Fruit fly (Drosophila melanogaster): ENCODE data around the gene sim.

sim gene

dm6 chr3R:13032975-13033445 lies 24.5 kb upstream of the sim start (continued):
- TF ChIP-seq ken (GFP tag; IDR thresholded peaks at IDR 0.05) (0 out of 3 replicates have a peak, but pooled peaks have one; percentile 39), Ssrp (tag; optimal IDR thresholded peaks at IDR 0.05) (no peak), ash1 (GFP tag; optimal IDR thresholded peaks at IDR 0.05) (no peak), pfk (GFP tag; optimal IDR thresholded peaks at IDR 0.05) (peak; percentile 50), CG11504 (tag; optimal IDR thresholded peaks at IDR 0.05) (no peak), Fer2 (tag; optimal IDR thresholded peaks at IDR 0.05) (peak; percentile 12), CG14050 (GFP tag; IDR thresholded peaks at IDR 0.05) (no peak), Stat92E (GFP tag; optimal IDR thresholded peaks at IDR 0.05) (no peak), CG15696 (tag; optimal IDR thresholded peaks at IDR 0.05) (peak; percentile 39), z (GFP tag; IDR thresholded peaks at IDR 0.05) (no peak), CG17186 (GFP tag; optimal IDR thresholded peaks at IDR 0.05) (peak; percentile 59), NFAT (GFP tag; IDR thresholded peaks at IDR 0.05) (no peak), pzg (GFP tag; optimal IDR thresholded peaks at IDR 0.05) (no peak), yki (optimal IDR thresholded peaks at IDR 0.05) (no peak), CG4328 (GFP tag; optimal IDR thresholded peaks at IDR 0.05) (peak; percentile 55), Rfx (GFP tag; IDR thresholded peaks at IDR 0.05) (peak; percentile 24), br (optimal IDR thresholded peaks at IDR 0.05) (no peak), Dek (tag; optimal IDR thresholded peaks at IDR 0.05) (peak; percentile 19), gem (tag; optimal IDR thresholded peaks at IDR 0.05) (no peak), Atf6 (GFP tag; IDR thresholded peaks at IDR 0.05) (no peak), vfl (GFP tag; optimal IDR thresholded peaks at IDR 0.05) (no peak), kah (GFP tag; optimal IDR thresholded peaks at IDR 0.05) (peak; percentile 22), Optix (GFP tag; IDR thresholded peaks at IDR 0.05) (peak; percentile 44; the same call in 1 of the 3 replicates), sug (tag; optimal IDR thresholded peaks at IDR 0.05) (peak; percentile 96), chinmo (GFP tag; IDR thresholded peaks at IDR 0.05; ENCODE audit: partially characterized antibody) (no peak), stwl (tag; optimal IDR thresholded peaks at IDR 0.05) (no peak), CTCF (GFP tag; optimal IDR thresholded peaks at IDR 0.05) (no peak), Nf-YA (GFP tag; IDR thresholded peaks at IDR 0.05) (0 out of 2 replicates have a peak, but pooled peaks have one; percentile 12), Hand (GFP tag; optimal IDR thresholded peaks at IDR 0.05) (no peak), CG9797 (GFP tag; optimal IDR thresholded peaks at IDR 0.05) (peak; percentile 5), gsb-n (tag; optimal IDR thresholded peaks at IDR 0.05) (no peak), CG7556 (GFP tag; optimal IDR thresholded peaks at IDR 0.05) (no peak), CG2116 (GFP tag; optimal IDR thresholded peaks at IDR 0.05) (no peak), Asciz (GFP tag; optimal IDR thresholded peaks at IDR 0.05) (peak; percentile 80), nerfin-1 (tag; optimal IDR thresholded peaks at IDR 0.05) (peak; percentile 50), Hr78 (GFP tag; optimal IDR thresholded peaks at IDR 0.05) (peak in 1 of 2 experiments; percentile 51), zfh1 (GFP tag; IDR thresholded peaks at IDR 0.05) (0 out of 3 replicates have a peak, but pooled peaks have one; percentile 28), Xbp1 (GFP tag; optimal IDR thresholded peaks at IDR 0.05) (no peak), sd (tag; optimal IDR thresholded peaks at IDR 0.05) (peak; percentile 23), CG17912 (GFP tag; optimal IDR thresholded peaks at IDR 0.05) (peak; percentile 31), MBD-R2 (GFP tag; IDR thresholded peaks at IDR 0.05) (peak; percentile 23; the same call in 1 of the 2 replicates), Spps (tag; optimal IDR thresholded peaks at IDR 0.05) (peak; percentile 1), pb (GFP tag; optimal IDR thresholded peaks at IDR 0.05) (no peak), CG10543 (GFP tag; optimal IDR thresholded peaks at IDR 0.05) (peak; percentile 80), CG11093 (GFP tag; IDR thresholded peaks at IDR 0.05) (no peak), CG33213 (GFP tag; optimal IDR thresholded peaks at IDR 0.05) (peak; percentile 23), CG11247 (GFP tag; IDR thresholded peaks at IDR 0.05) (no peak), CG16813 (GFP tag; IDR thresholded peaks at IDR 0.05; ENCODE audit: partially characterized antibody) (0 out of 3 replicates have a peak, but pooled peaks have one; percentile 11), sob (GFP tag; IDR thresholded peaks at IDR 0.05) (peak; percentile 51; the same call in 1 of the 2 replicates), CG13424 (tag; optimal IDR thresholded peaks at IDR 0.05) (peak; percentile 34), shn (GFP tag; optimal IDR thresholded peaks at IDR 0.05) (no peak)

Measured in whole organism, embryonic.